Worm (Caenorhabditis elegans): ENCODE results near the gene col-92.

ce11 chrIII:11026516-11027048, 43.5 kb upstream of the col-92 start, which contains the start of gene Y48A6B.7:
- TF ChIP-seq C17E4.6 (GFP tag; IDR thresholded peaks at IDR 0.05), result no peak
- no peak for TF ChIP-seq ztf-18 (tag; optimal IDR thresholded peaks at IDR 0.05)
- no peak for TF ChIP-seq somi-1 (GFP tag; optimal IDR thresholded peaks at IDR 0.05)
- TF ChIP-seq ZK185.1 (tag; optimal IDR thresholded peaks at IDR 0.05; ENCODE audit: poor library complexity, severe bottlenecking), result no peak
- TF ChIP-seq nfya-1 (tag; optimal IDR thresholded peaks at IDR 0.05; ENCODE audit: borderline replicate concordance, insufficient read depth), result no peak
- TF ChIP-seq lir-1 (GFP tag; conservative IDR thresholded peaks at IDR 0.05), result no peak

Measured in whole organism, young adult.